Fruit fly (Drosophila melanogaster): ENCODE measurements around the gene RnrL.
A peak's percentile ranks its signal among the peaks of the same experiment; 100 is the strongest.

Gene RnrL

dm6 chr2L:10333091-10333991 lies 5.6 kb upstream of the RnrL start, which contains the start of gene GATAd (continued):
- peak; percentile 99 for TF ChIP-seq CG15514 (GFP tag; optimal IDR thresholded peaks at IDR 0.05)
- TF ChIP-seq hb (GFP tag; IDR thresholded peaks at IDR 0.05; ENCODE audit: partially characterized antibody) = no peak
- no peak for TF ChIP-seq Dbx (GFP tag; IDR thresholded peaks at IDR 0.05)
- TF ChIP-seq bsh (GFP tag; optimal IDR thresholded peaks at IDR 0.05) = no peak
- no peak for TF ChIP-seq CG3847 (GFP tag; IDR thresholded peaks at IDR 0.05)
- TF ChIP-seq stc (GFP tag; IDR thresholded peaks at IDR 0.05) = no peak
- no peak for TF ChIP-seq Taf1 (GFP tag; IDR thresholded peaks at IDR 0.05)
- TF ChIP-seq pb (GFP tag; optimal IDR thresholded peaks at IDR 0.05) = no peak
- TF ChIP-seq CG10274 (GFP tag; optimal IDR thresholded peaks at IDR 0.05) = no peak
- TF ChIP-seq vfl (GFP tag; optimal IDR thresholded peaks at IDR 0.05) = no peak
- no peak for TF ChIP-seq CG4854 (GFP tag; optimal IDR thresholded peaks at IDR 0.05)
- TF ChIP-seq Sry-δ (GFP tag; optimal IDR thresholded peaks at IDR 0.05) = peak; percentile 31
- TF ChIP-seq Mrtf (GFP tag; IDR thresholded peaks at IDR 0.05) = no peak
- TF ChIP-seq HLH3B (GFP tag; IDR thresholded peaks at IDR 0.05) = no peak
- TF ChIP-seq CG2712 (tag; optimal IDR thresholded peaks at IDR 0.05) = peak; percentile 46
- no peak for TF ChIP-seq Trl (optimal IDR thresholded peaks at IDR 0.05)
- no peak for TF ChIP-seq Trl (GFP tag; optimal IDR thresholded peaks at IDR 0.05)
- no peak for TF ChIP-seq zfh1 (GFP tag; IDR thresholded peaks at IDR 0.05)
- no peak for TF ChIP-seq CG11504 (tag; optimal IDR thresholded peaks at IDR 0.05)
- no peak for TF ChIP-seq tio (GFP tag; optimal IDR thresholded peaks at IDR 0.05)
- TF ChIP-seq bbx (GFP tag; IDR thresholded peaks at IDR 0.05; ENCODE audit: partially characterized antibody) = 0 out of 2 replicates have a peak, but pooled peaks have one; percentile 16
- no peak for TF ChIP-seq CG30431 (GFP tag; optimal IDR thresholded peaks at IDR 0.05)
- TF ChIP-seq CG31365 (tag; optimal IDR thresholded peaks at IDR 0.05) = no peak
- no peak for TF ChIP-seq da (GFP tag; optimal IDR thresholded peaks at IDR 0.05)
- no peak for TF ChIP-seq Gsc (GFP tag; IDR thresholded peaks at IDR 0.05)
- TF ChIP-seq CG32532 (GFP tag; IDR thresholded peaks at IDR 0.05) = no peak
- TF ChIP-seq dimm (GFP tag; IDR thresholded peaks at IDR 0.05) = no peak
- TF ChIP-seq Kr (GFP tag; optimal IDR thresholded peaks at IDR 0.05) = no peak
- no peak for TF ChIP-seq Oaz (GFP tag; IDR thresholded peaks at IDR 0.05)
- peak; percentile 52 for TF ChIP-seq trem (tag; optimal IDR thresholded peaks at IDR 0.05)
- no peak for TF ChIP-seq Awh (GFP tag; IDR thresholded peaks at IDR 0.05)
- no peak for TF ChIP-seq CG7987 (GFP tag; optimal IDR thresholded peaks at IDR 0.05)
- no peak for TF ChIP-seq CG1832 (GFP tag; optimal IDR thresholded peaks at IDR 0.05)
- peak; percentile 21; the same call in 1 of the 2 replicates for TF ChIP-seq ssp (GFP tag; IDR thresholded peaks at IDR 0.05)
- TF ChIP-seq CG9817 (tag; optimal IDR thresholded peaks at IDR 0.05) = no peak
- TF ChIP-seq Hey (tag; optimal IDR thresholded peaks at IDR 0.05) = no peak
- no peak for TF ChIP-seq CG9609 (GFP tag; optimal IDR thresholded peaks at IDR 0.05)
- peak; percentile 62 for TF ChIP-seq Dref (GFP tag; IDR thresholded peaks at IDR 0.05)
- TF ChIP-seq Neu2 (GFP tag; optimal IDR thresholded peaks at IDR 0.05; ENCODE audit: borderline replicate concordance) = no peak
- no peak for TF ChIP-seq CG17802 (tag; optimal IDR thresholded peaks at IDR 0.05)
- TF ChIP-seq BEAF-32 (GFP tag; optimal IDR thresholded peaks at IDR 0.05) = peak; percentile 45
- no peak for TF ChIP-seq CG9876 (GFP tag; optimal IDR thresholded peaks at IDR 0.05)
- TF ChIP-seq YL-1 (GFP tag; optimal IDR thresholded peaks at IDR 0.05) = peak; percentile 16
- no peak for TF ChIP-seq Dfd (GFP tag; optimal IDR thresholded peaks at IDR 0.05)
- TF ChIP-seq CG11093 (GFP tag; IDR thresholded peaks at IDR 0.05) = no peak
- no peak for TF ChIP-seq CG6854 (GFP tag; optimal IDR thresholded peaks at IDR 0.05)
- TF ChIP-seq esg (GFP tag; conservative IDR thresholded peaks at IDR 0.05) = no peak
- TF ChIP-seq Optix (GFP tag; IDR thresholded peaks at IDR 0.05) = no peak
- no peak for TF ChIP-seq nerfin-1 (tag; optimal IDR thresholded peaks at IDR 0.05)
- peak; percentile 24 for TF ChIP-seq sug (tag; optimal IDR thresholded peaks at IDR 0.05)

Data from whole organism, embryonic.